Worm (Caenorhabditis elegans): Measurements from ENCODE around the gene T01G5.8.

DNA sequence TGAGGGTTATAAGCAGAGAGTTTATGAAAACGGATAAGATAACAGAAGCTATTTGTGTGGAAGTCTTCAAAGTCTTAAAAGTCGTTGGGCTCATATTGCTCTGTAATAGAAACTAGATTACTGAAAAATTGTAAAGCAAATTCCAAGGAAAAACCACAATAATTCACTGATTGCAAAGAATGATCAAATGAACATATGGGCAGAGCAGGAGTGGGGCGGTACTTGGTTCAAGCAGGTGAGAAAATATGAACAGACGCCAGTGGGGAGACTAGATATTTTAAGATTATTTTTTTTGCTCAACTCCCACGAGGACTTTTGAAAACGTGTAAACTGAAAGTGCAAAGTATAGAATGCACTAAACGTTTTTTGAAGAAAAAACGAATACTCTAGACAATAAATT lies 16.4 kb downstream of the T01G5.8 start, which contains the start of gene str-171:
- TF ChIP-seq lsy-2 (tag; optimal IDR thresholded peaks at IDR 0.05) (no peak), nhr-77 (tag; optimal IDR thresholded peaks at IDR 0.05) (no peak), ceh-16 (tag; optimal IDR thresholded peaks at IDR 0.05) (no peak), elt-3 (tag; optimal IDR thresholded peaks at IDR 0.05) (no peak), mab-5 (tag; optimal IDR thresholded peaks at IDR 0.05) (no peak), nhr-6 (tag; optimal IDR thresholded peaks at IDR 0.05) (no peak), fos-1 (tag; optimal IDR thresholded peaks at IDR 0.05) (no peak), ztf-4 (tag; optimal IDR thresholded peaks at IDR 0.05) (no peak), snpc-4 (tag; optimal IDR thresholded peaks at IDR 0.05) (no peak), ztf-11 (tag; optimal IDR thresholded peaks at IDR 0.05) (no peak), ama-1 (optimal IDR thresholded peaks at IDR 0.05) (no peak), nhr-25 (tag; optimal IDR thresholded peaks at IDR 0.05) (no peak), ZK546.5 (tag; optimal IDR thresholded peaks at IDR 0.05) (no peak), egl-27 (tag; optimal IDR thresholded peaks at IDR 0.05) (no peak)

Data from whole organism, L2 larva.